Worm (Caenorhabditis elegans) whole organism, L2 larva: ENCODE data around the gene Y24F12A.1.

Source experiments
- ceh-82 ChIP-seq: fragments of 150-350 bp; optimal IDR thresholded peaks from 2 replicates; lab custom pipeline; 2014; ENCODE audit warnings: missing biosample characterization, missing genetic modification characterization
- crh-2 ChIP-seq: sonication (generic microtip); optimal IDR thresholded peaks from 2 replicates; lab custom pipeline; 2017; ENCODE audit warnings: missing biosample characterization, missing genetic modification characterization
- fos-1 ChIP-seq: fragments of 150-350 bp; optimal IDR thresholded peaks from 2 replicates; lab custom pipeline; 2014; ENCODE audit warnings: missing biosample characterization, missing genetic modification characterization
- gmeb-1 ChIP-seq: fragments of 150-350 bp; optimal IDR thresholded peaks from 2 replicates; lab custom pipeline; 2014; ENCODE audit warnings: missing biosample characterization, missing genetic modification characterization
- nhr-25 ChIP-seq: fragments of 150-350 bp; sonication (generic microtip); optimal IDR thresholded peaks from 3 replicates; lab custom pipeline; 2014; ENCODE audit warnings: missing biosample characterization, missing genetic modification characterization
- ztf-4 ChIP-seq: fragments of 150-350 bp; optimal IDR thresholded peaks from 2 replicates; lab custom pipeline; 2014; ENCODE audit warnings: missing biosample characterization, missing genetic modification characterization

ce11 chrIV:11651965-11652453, 47.0 kb downstream of the Y24F12A.1 start, which contains the start of the genes acl-3 and ndub-6:
- no peak for TF ChIP-seq crh-2 (tag; lab: Kevin White, UChicago)
- TF ChIP-seq nhr-25 (tag; lab: Kevin White, UChicago): no peak
- no peak for TF ChIP-seq fos-1 (tag; lab: Kevin White, UChicago)
- TF ChIP-seq ztf-4 (tag; lab: Kevin White, UChicago): no peak
- no peak for TF ChIP-seq gmeb-1 (tag; lab: Kevin White, UChicago)
- no peak for TF ChIP-seq ceh-82 (tag; lab: Kevin White, UChicago)
